Worm (Caenorhabditis elegans) whole organism, L1 larva: ENCODE data around the gene F28F9.3.

Source experiments
- aly-2 ChIP-seq: fragments of 150-350 bp; optimal IDR thresholded peaks from 2 replicates; lab custom pipeline; 2014; ENCODE audit warnings: missing biosample characterization, missing genetic modification characterization
- ama-1 ChIP-seq: fragments of 150-350 bp; optimal IDR thresholded peaks from 2 replicates; lab custom pipeline; 2014
- blmp-1 ChIP-seq: fragments of 150-350 bp; optimal IDR thresholded peaks from 2 replicates; lab custom pipeline; 2014; ENCODE audit warnings: missing biosample characterization, missing genetic modification characterization
- elt-2 ChIP-seq: sonication (generic microtip); optimal IDR thresholded peaks from 2 replicates; lab custom pipeline; 2016; ENCODE audit warnings: missing genetic modification characterization, mild to moderate bottlenecking, inconsistent platforms, missing compliant biosample characterization, missing genetic modification reagents
- fos-1 ChIP-seq: fragments of 150-350 bp; optimal IDR thresholded peaks from 2 replicates; lab custom pipeline; 2014; ENCODE audit warnings: missing biosample characterization, missing genetic modification characterization
- nhr-77 ChIP-seq: fragments of 150-350 bp; optimal IDR thresholded peaks from 2 replicates; lab custom pipeline; 2014; ENCODE audit warnings: missing biosample characterization, missing genetic modification characterization
- nhr-84 ChIP-seq: sonication (generic microtip); optimal IDR thresholded peaks from 2 replicates; lab custom pipeline; 2017; ENCODE audit warnings: missing biosample characterization, missing genetic modification characterization
- nhr-85 ChIP-seq: sonication (generic microtip); peaks from one replicate; lab custom pipeline; 2016; ENCODE audit warnings: missing genetic modification characterization, inconsistent platforms, missing compliant biosample characterization
- unc-62 ChIP-seq: fragments of 150-350 bp; optimal IDR thresholded peaks from 2 replicates; lab custom pipeline; 2014; ENCODE audit warnings: missing biosample characterization, missing genetic modification reagents, missing genetic modification characterization
- zip-4 ChIP-seq: fragments of 200-800 bp; sonication (Bioruptor generic); optimal IDR thresholded peaks from 2 replicates; lab custom pipeline; 2018; ENCODE audit warnings: mild to moderate bottlenecking, missing genetic modification characterization, moderate library complexity, missing compliant biosample characterization

ce11 chrIV:3820133-3820532, 6.6 kb upstream of the F28F9.3 start:
- TF ChIP-seq ama-1 (lab: Kevin White, UChicago) (no peak), blmp-1 (peak; percentile 20), aly-2 (tag; lab: Kevin White, UChicago) (no peak), unc-62 (GFP tag; lab: Kevin White, UChicago) (no peak), nhr-77 (tag; lab: Kevin White, UChicago) (no peak), fos-1 (tag; lab: Kevin White, UChicago) (no peak), zip-4 (GFP tag; lab: Kevin White, UChicago) (no peak), elt-2 (tag; lab: Kevin White, UChicago) (no peak), nhr-85 (peak; percentile 9), nhr-84 (tag; lab: Kevin White, UChicago) (no peak)
